Fruit fly (Drosophila melanogaster): ENCODE data around the gene CG6576.

dm6 chr3L:8728181-8728580 is 27.6 kb upstream of the CG6576 start, which contains the start of gene Cp15:
- TF ChIP-seq usp (GFP tag; optimal IDR thresholded peaks at IDR 0.05) (no peak), CG8478 (optimal IDR thresholded peaks at IDR 0.05) (no peak), pan (optimal IDR thresholded peaks at IDR 0.05) (no peak)
